Fruit fly (Drosophila melanogaster): Measurements from ENCODE around the gene Octalpha2R.

Octalpha2R gene

dm6 chr3R:18849148-18849547, at the start of gene Octalpha2R:
Octalpha2R (minus strand) TSS chr3R:18849224.
- no peak for TF ChIP-seq esn (GFP tag; optimal IDR thresholded peaks at IDR 0.05)
- TF ChIP-seq eg (GFP tag; IDR thresholded peaks at IDR 0.05) = peak; percentile 24; the same call in 1 of the 3 replicates
- no peak for TF ChIP-seq Sox14 (GFP tag; optimal IDR thresholded peaks at IDR 0.05)

- no peak for TF ChIP-seq Eip93F (GFP tag; optimal IDR thresholded peaks at IDR 0.05)
- TF ChIP-seq CG15336 (GFP tag; IDR thresholded peaks at IDR 0.05) = no peak
- TF ChIP-seq vri (GFP tag; optimal IDR thresholded peaks at IDR 0.05) = no peak
- TF ChIP-seq topi (GFP tag; optimal IDR thresholded peaks at IDR 0.05) = no peak
- TF ChIP-seq Sox15 (GFP tag; optimal IDR thresholded peaks at IDR 0.05) = no peak
- TF ChIP-seq dsx (GFP tag; optimal IDR thresholded peaks at IDR 0.05; ENCODE audit: poor library complexity, severe bottlenecking) = no peak
- no peak for TF ChIP-seq acj6 (GFP tag; optimal IDR thresholded peaks at IDR 0.05)
- no peak for TF ChIP-seq Smox (GFP tag; optimal IDR thresholded peaks at IDR 0.05)
- no peak for TF ChIP-seq pdm3 (GFP tag; optimal IDR thresholded peaks at IDR 0.05)
- no peak for TF ChIP-seq Gug (GFP tag; IDR thresholded peaks at IDR 0.05)
- no peak for TF ChIP-seq ss (GFP tag; optimal IDR thresholded peaks at IDR 0.05)
- TF ChIP-seq Eip78C (GFP tag) = no peak
- no peak for TF ChIP-seq fd59A (GFP tag; optimal IDR thresholded peaks at IDR 0.05)
- TF ChIP-seq fkh (GFP tag; optimal IDR thresholded peaks at IDR 0.05) = no peak
- TF ChIP-seq salr (GFP tag; optimal IDR thresholded peaks at IDR 0.05) = no peak
- TF ChIP-seq CG6854 (GFP tag; optimal IDR thresholded peaks at IDR 0.05) = no peak
- no peak for TF ChIP-seq CG8632 (GFP tag; optimal IDR thresholded peaks at IDR 0.05)
- TF ChIP-seq CG11294 (GFP tag; IDR thresholded peaks at IDR 0.05) = no peak
- TF ChIP-seq svp (GFP tag) = no peak
- no peak for TF ChIP-seq Lpt (GFP tag; optimal IDR thresholded peaks at IDR 0.05)
Observed at dm6 chr3R:18897821-18898220, 48.8 kb upstream of the Octalpha2R start, which contains the start of gene CG14297. CG14297 (plus strand) TSS chr3R:18898121.

- TF ChIP-seq lz (GFP tag; optimal IDR thresholded peaks at IDR 0.05) = no peak
- TF ChIP-seq svp (GFP tag) = peak; percentile 26
Observed at dm6 chr3R:18895227-18895626, 46.2 kb upstream of the Octalpha2R start.

dm6 chr3R:18875228-18875627, 26.2 kb upstream of the Octalpha2R start, which contains the start of gene CG14298:
CG14298 (plus strand) TSS chr3R:18875528.
- TF ChIP-seq esn (GFP tag; optimal IDR thresholded peaks at IDR 0.05) = no peak
- TF ChIP-seq Lpt (GFP tag; optimal IDR thresholded peaks at IDR 0.05) = no peak
- no peak for TF ChIP-seq CG10631 (GFP tag; optimal IDR thresholded peaks at IDR 0.05)
- TF ChIP-seq CG7368 (GFP tag; optimal IDR thresholded peaks at IDR 0.05) = no peak
- TF ChIP-seq CG34406 (GFP tag; optimal IDR thresholded peaks at IDR 0.05) = no peak
- no peak for TF ChIP-seq Hr4 (GFP tag; optimal IDR thresholded peaks at IDR 0.05)
- TF ChIP-seq net (GFP tag; optimal IDR thresholded peaks at IDR 0.05) = no peak
- no peak for TF ChIP-seq topi (GFP tag; optimal IDR thresholded peaks at IDR 0.05)
- TF ChIP-seq salr (GFP tag; optimal IDR thresholded peaks at IDR 0.05) = no peak

dm6 chr3R:18851698-18852097, 2.7 kb upstream of the Octalpha2R start, which contains the start of gene CG31226:
CG31226 (minus strand) TSS chr3R:18851798.
- TF ChIP-seq ss (GFP tag; optimal IDR thresholded peaks at IDR 0.05) = no peak
- no peak for TF ChIP-seq CG6808 (GFP tag; optimal IDR thresholded peaks at IDR 0.05)
- TF ChIP-seq CG32006 (GFP tag; optimal IDR thresholded peaks at IDR 0.05) = no peak
- no peak for TF ChIP-seq topi (GFP tag; optimal IDR thresholded peaks at IDR 0.05)
- TF ChIP-seq Ets96B (tag; optimal IDR thresholded peaks at IDR 0.05) = no peak
- no peak for TF ChIP-seq CG9139 (GFP tag; optimal IDR thresholded peaks at IDR 0.05)
- no peak for TF ChIP-seq CG6854 (GFP tag; optimal IDR thresholded peaks at IDR 0.05)
- no peak for TF ChIP-seq eg (GFP tag; IDR thresholded peaks at IDR 0.05)
- no peak for TF ChIP-seq Blimp-1 (GFP tag; optimal IDR thresholded peaks at IDR 0.05)
- TF ChIP-seq CG6163 (GFP tag; IDR thresholded peaks at IDR 0.05) = no peak
- TF ChIP-seq dac (GFP tag; optimal IDR thresholded peaks at IDR 0.05) = no peak
- no peak for TF ChIP-seq CG16779 (tag; optimal IDR thresholded peaks at IDR 0.05)
- no peak for TF ChIP-seq svp (GFP tag)
